Fruit fly (Drosophila melanogaster): Measurements from ENCODE around the gene MCU.

MCU gene

dm6 chr3L:6605925-6606324 is 55.4 kb downstream of the MCU start, which contains the start of gene zpg:
TSS of gene zpg (minus strand) at chr3L:6606032.
- TF ChIP-seq CG11762 (GFP tag; optimal IDR thresholded peaks at IDR 0.05; ENCODE audit: insufficient read depth) (no peak), CG6163 (GFP tag; IDR thresholded peaks at IDR 0.05) (no peak), fd59A (GFP tag; optimal IDR thresholded peaks at IDR 0.05) (no peak), Eip78C (GFP tag) (no peak), lz (GFP tag; optimal IDR thresholded peaks at IDR 0.05) (no peak), CG10631 (GFP tag; optimal IDR thresholded peaks at IDR 0.05) (no peak), vri (GFP tag; optimal IDR thresholded peaks at IDR 0.05) (no peak), CG32006 (GFP tag; optimal IDR thresholded peaks at IDR 0.05) (no peak), Hr38 (GFP tag; optimal IDR thresholded peaks at IDR 0.05) (no peak), fkh (GFP tag; optimal IDR thresholded peaks at IDR 0.05) (no peak), CG7368 (GFP tag; optimal IDR thresholded peaks at IDR 0.05) (no peak), CG6276 (GFP tag; optimal IDR thresholded peaks at IDR 0.05) (no peak), ss (GFP tag; optimal IDR thresholded peaks at IDR 0.05) (no peak), Sox15 (GFP tag; optimal IDR thresholded peaks at IDR 0.05) (no peak), CG16779 (tag; optimal IDR thresholded peaks at IDR 0.05) (no peak), Met (GFP tag; optimal IDR thresholded peaks at IDR 0.05) (no peak), Hr39 (GFP tag; optimal IDR thresholded peaks at IDR 0.05) (no peak), CG34406 (GFP tag; optimal IDR thresholded peaks at IDR 0.05) (no peak)

- TF ChIP-seq eg (GFP tag; IDR thresholded peaks at IDR 0.05) = 0 out of 3 replicates have a peak, but pooled peaks have one; percentile 17
- no peak for TF ChIP-seq dsx (GFP tag; optimal IDR thresholded peaks at IDR 0.05; ENCODE audit: poor library complexity, severe bottlenecking)
- TF ChIP-seq ss (GFP tag; optimal IDR thresholded peaks at IDR 0.05) = no peak
- peak; percentile 50 for TF ChIP-seq svp (GFP tag)
- TF ChIP-seq OdsH (GFP tag; optimal IDR thresholded peaks at IDR 0.05) = no peak
Measured at dm6 chr3L:6608884-6609552, 58.5 kb downstream of the MCU start, which contains the start of gene axed. TSS of gene axed (plus strand) at chr3L:6609325.

DNA sequence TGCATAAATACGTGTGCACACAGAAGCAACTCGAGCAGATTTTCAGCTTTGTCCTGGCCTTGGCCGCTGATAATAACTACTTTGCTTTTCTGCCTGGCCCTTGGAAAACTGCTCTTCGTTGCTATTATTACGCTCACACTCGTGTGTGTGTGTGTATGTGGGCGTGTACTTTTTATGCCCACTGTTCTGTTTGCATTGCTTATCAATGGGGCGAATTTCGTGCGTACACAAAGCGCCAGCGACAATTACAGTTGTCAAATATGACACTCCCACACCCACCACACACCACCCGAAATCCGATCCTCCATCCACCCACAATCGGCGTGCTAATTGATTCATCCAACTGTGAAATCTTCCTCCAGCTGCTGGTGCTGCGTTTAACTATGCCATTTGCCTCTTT is 62.1 kb downstream of the MCU start:
- TF ChIP-seq fkh (GFP tag; optimal IDR thresholded peaks at IDR 0.05) = peak; percentile 83
- no peak for TF ChIP-seq Met (GFP tag; optimal IDR thresholded peaks at IDR 0.05)
- peak; percentile 31 for TF ChIP-seq Eip78C (GFP tag)

DNA sequence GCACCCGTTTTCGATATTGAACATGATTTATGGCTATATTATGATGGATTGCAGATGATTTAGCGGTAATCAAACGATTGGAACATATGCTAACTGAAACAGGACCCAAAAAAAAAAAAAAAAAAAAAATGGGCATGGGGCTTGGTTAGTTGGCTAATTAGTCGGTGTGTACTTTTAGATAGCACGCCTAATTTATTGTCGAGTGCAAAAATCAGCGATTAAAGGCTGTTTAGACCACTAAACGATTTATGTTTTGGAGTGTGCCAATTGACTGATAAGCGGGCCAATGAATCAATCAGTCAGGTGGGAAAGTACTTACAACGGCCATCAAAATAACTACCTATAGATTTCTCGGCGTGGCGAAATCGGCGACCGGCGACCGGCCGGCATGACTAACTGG is 64.6 kb downstream of the MCU start:
- TF ChIP-seq Sox15 (GFP tag; optimal IDR thresholded peaks at IDR 0.05) (no peak), CG7368 (GFP tag; optimal IDR thresholded peaks at IDR 0.05) (no peak), Ets96B (tag; optimal IDR thresholded peaks at IDR 0.05) (no peak), Hr39 (GFP tag; optimal IDR thresholded peaks at IDR 0.05) (no peak)

DNA sequence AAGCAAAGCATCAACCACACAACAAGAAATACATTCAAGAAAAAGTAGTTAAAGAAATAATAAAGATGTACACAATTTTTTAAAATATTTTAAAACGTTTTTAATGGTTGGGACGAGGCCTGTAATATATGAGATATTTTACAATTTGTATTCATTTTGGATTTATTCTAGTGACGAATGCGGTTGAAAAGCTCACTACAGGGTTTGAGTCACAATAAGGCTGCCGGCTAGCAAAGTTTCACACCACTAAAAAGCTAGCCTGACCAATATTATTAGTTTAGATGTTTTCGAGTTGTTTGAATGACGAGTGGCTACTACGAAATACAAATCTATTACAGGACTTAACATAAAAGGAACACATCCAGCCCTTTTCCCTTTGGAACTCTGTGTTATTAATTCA is 68.5 kb downstream of the MCU start:
- TF ChIP-seq Eip93F (GFP tag; optimal IDR thresholded peaks at IDR 0.05) (no peak), CG3919 (GFP tag; optimal IDR thresholded peaks at IDR 0.05) (no peak), Lpt (GFP tag; optimal IDR thresholded peaks at IDR 0.05) (no peak), CG6854 (GFP tag; optimal IDR thresholded peaks at IDR 0.05) (no peak), fd85E (GFP tag; optimal IDR thresholded peaks at IDR 0.05) (no peak), CG8319 (GFP tag; optimal IDR thresholded peaks at IDR 0.05) (no peak), CG7368 (GFP tag; optimal IDR thresholded peaks at IDR 0.05) (no peak), CG8119 (GFP tag; IDR thresholded peaks at IDR 0.05) (no peak), CG4318 (GFP tag; optimal IDR thresholded peaks at IDR 0.05) (no peak)

- TF ChIP-seq Sox102F (GFP tag; optimal IDR thresholded peaks at IDR 0.05) = no peak
- TF ChIP-seq pdm3 (GFP tag; optimal IDR thresholded peaks at IDR 0.05) = no peak
- no peak for TF ChIP-seq Blimp-1 (GFP tag; optimal IDR thresholded peaks at IDR 0.05)
- TF ChIP-seq CG34406 (GFP tag; optimal IDR thresholded peaks at IDR 0.05) = no peak
- no peak for TF ChIP-seq fd85E (GFP tag; optimal IDR thresholded peaks at IDR 0.05)
Measured at dm6 chr3L:6623669-6624204, 73.2 kb downstream of the MCU start, which contains the start of gene GluRIA. TSS of gene GluRIA (plus strand) at chr3L:6624032.
